Fruit fly (Drosophila melanogaster) whole organism, adult: ENCODE measurements around the gene CG13738.

Experiments used
- CG11617 ChIP-seq: fragments of 200-800 bp; sonication (Bioruptor generic); optimal IDR thresholded peaks from 2 replicates; lab custom pipeline; 2017; ENCODE audit warnings: mild to moderate bottlenecking, missing biosample characterization, missing genetic modification reagents, missing genetic modification characterization
- CG12768 ChIP-seq: fragments of 200-800 bp; sonication (Bioruptor generic); optimal IDR thresholded peaks from 2 replicates; lab custom pipeline; 2017; ENCODE audit warnings: missing biosample characterization, missing genetic modification characterization, mild to moderate bottlenecking, moderate library complexity, missing genetic modification reagents
- CG14711 ChIP-seq: fragments of 200-800 bp; sonication (Bioruptor generic); optimal IDR thresholded peaks from 2 replicates; lab custom pipeline; 2018; ENCODE audit warnings: missing biosample characterization, mild to moderate bottlenecking, missing genetic modification characterization, moderate library complexity
- CG1620 ChIP-seq: fragments of 200-800 bp; sonication (Bioruptor generic); optimal IDR thresholded peaks from 2 replicates; lab custom pipeline; 2016; ENCODE audit warnings: missing biosample characterization, missing genetic modification characterization
- CG33017 ChIP-seq: fragments of 200-800 bp; sonication (Bioruptor generic); optimal IDR thresholded peaks from 2 replicates; lab custom pipeline; 2018; ENCODE audit warnings: missing biosample characterization, mild to moderate bottlenecking, missing genetic modification characterization, moderate library complexity
- CG5204 ChIP-seq: fragments of 200-800 bp; sonication (Bioruptor generic); optimal IDR thresholded peaks from 2 replicates; lab custom pipeline; 2016; ENCODE audit warnings: missing biosample characterization, missing genetic modification characterization
- CG7045 ChIP-seq: fragments of 200-800 bp; sonication (Bioruptor generic); optimal IDR thresholded peaks from 2 replicates; lab custom pipeline; 2017; ENCODE audit warnings: missing biosample characterization, mild to moderate bottlenecking, missing genetic modification characterization
- CG7101 ChIP-seq: fragments of 200-800 bp; sonication (Bioruptor generic); optimal IDR thresholded peaks from 2 replicates; lab custom pipeline; 2018; ENCODE audit warnings: missing biosample characterization, mild to moderate bottlenecking, missing genetic modification characterization, moderate library complexity
- Clk ChIP-seq: fragments of 200-800 bp; sonication (Bioruptor generic); optimal IDR thresholded peaks from 2 replicates; lab custom pipeline; 2017; ENCODE audit warnings: missing biosample characterization, missing genetic modification characterization
- Crg-1 ChIP-seq: fragments of 200-800 bp; sonication (Bioruptor generic); optimal IDR thresholded peaks from 2 replicates; lab custom pipeline; 2016; ENCODE audit warnings: missing biosample characterization, missing genetic modification characterization
- Hr96 ChIP-seq: fragments of 200-800 bp; sonication (Bioruptor generic); optimal IDR thresholded peaks from 2 replicates; lab custom pipeline; 2016; ENCODE audit warnings: missing biosample characterization, missing genetic modification characterization
- Mnt ChIP-seq: fragments of 200-800 bp; sonication (Bioruptor generic); optimal IDR thresholded peaks from 2 replicates; lab custom pipeline; 2016; ENCODE audit warnings: missing biosample characterization, mild to moderate bottlenecking, missing genetic modification characterization
- bab1 ChIP-seq: fragments of 200-800 bp; sonication (Bioruptor generic); optimal IDR thresholded peaks from 3 replicates; lab custom pipeline; 2019; ENCODE audit warnings: missing biosample characterization, mild to moderate bottlenecking, missing genetic modification characterization, moderate library complexity
- cic ChIP-seq: fragments of 200-800 bp; sonication (Bioruptor generic); optimal IDR thresholded peaks from 2 replicates; lab custom pipeline; 2017; ENCODE audit warnings: missing biosample characterization, mild to moderate bottlenecking, missing genetic modification characterization, moderate library complexity
- cnc ChIP-seq, 2 experiments: fragments of >200 bp; optimal IDR thresholded peaks; 2 replicates each; lab custom pipeline; 2017
- kay ChIP-seq: fragments of 200-800 bp; sonication (Bioruptor generic); peaks from one replicate; lab custom pipeline; 2016; ENCODE audit warnings: missing biosample characterization, missing genetic modification characterization, borderline replicate concordance
- pad ChIP-seq: fragments of 200-800 bp; sonication (Bioruptor generic); optimal IDR thresholded peaks from 3 replicates; lab custom pipeline; 2017; ENCODE audit warnings: missing biosample characterization, missing genetic modification characterization, mild to moderate bottlenecking, moderate library complexity, missing genetic modification reagents
- tj ChIP-seq: fragments of 200-800 bp; sonication (Bioruptor generic); optimal IDR thresholded peaks from 3 replicates; lab custom pipeline; 2017; ENCODE audit warnings: missing biosample characterization, mild to moderate bottlenecking, missing genetic modification characterization, moderate library complexity
- toe ChIP-seq: fragments of 200-800 bp; sonication (Bioruptor generic); optimal IDR thresholded peaks from 2 replicates; lab custom pipeline; 2016; ENCODE audit warnings: missing biosample characterization, missing genetic modification characterization

Gene CG13738

DNA sequence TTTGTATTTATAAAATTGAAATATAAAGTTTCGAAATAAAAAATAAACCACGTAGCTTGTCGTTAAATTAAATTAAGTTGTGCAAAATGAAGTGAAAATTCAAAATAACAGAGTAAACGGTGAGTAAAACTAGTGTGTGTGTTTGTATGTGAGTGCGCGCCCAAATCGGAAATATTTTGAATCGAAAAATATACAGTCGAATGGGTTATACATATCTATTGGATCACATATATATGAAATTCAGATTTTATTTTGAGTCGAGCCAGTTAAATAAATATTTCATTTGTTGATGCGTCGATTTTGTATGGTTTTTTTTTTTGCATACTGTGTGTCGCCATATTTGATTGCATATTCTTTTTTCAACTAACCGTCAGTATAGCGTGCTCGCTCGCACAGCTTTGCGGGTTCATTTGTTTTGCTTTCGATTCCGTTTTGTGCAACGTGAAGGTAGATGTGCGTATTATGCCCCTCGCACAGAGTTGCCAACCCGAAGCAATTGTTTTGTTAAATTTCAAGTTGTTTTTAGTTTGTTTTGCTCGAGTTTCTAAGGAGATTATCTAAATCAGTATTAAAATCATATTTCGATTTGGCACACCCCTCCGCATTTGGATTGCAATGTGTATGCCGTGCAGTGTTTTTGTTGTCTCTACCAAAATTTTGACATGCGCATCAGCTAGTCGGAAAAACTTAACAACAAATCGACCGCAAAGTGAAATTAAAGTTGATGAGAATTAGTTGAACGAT lies 30.2 kb upstream of the CG13738 start:
- TF ChIP-seq CG1620 (GFP tag; lab: Kevin White, UChicago), result no peak
- peak; percentile 23 for TF ChIP-seq Mnt
- peak; percentile 23 for TF ChIP-seq CG5204 (GFP tag; lab: Kevin White, UChicago)
- peak; percentile 57 for TF ChIP-seq CG11617 (GFP tag; lab: Kevin White, UChicago)
- no peak for TF ChIP-seq CG12768 (GFP tag; lab: Kevin White, UChicago)
- peak; percentile 93 for TF ChIP-seq CG14711 (tag; lab: Kevin White, UChicago)
- TF ChIP-seq kay (GFP tag; lab: Kevin White, UChicago), result peak; percentile 91
- no peak for TF ChIP-seq toe

DNA sequence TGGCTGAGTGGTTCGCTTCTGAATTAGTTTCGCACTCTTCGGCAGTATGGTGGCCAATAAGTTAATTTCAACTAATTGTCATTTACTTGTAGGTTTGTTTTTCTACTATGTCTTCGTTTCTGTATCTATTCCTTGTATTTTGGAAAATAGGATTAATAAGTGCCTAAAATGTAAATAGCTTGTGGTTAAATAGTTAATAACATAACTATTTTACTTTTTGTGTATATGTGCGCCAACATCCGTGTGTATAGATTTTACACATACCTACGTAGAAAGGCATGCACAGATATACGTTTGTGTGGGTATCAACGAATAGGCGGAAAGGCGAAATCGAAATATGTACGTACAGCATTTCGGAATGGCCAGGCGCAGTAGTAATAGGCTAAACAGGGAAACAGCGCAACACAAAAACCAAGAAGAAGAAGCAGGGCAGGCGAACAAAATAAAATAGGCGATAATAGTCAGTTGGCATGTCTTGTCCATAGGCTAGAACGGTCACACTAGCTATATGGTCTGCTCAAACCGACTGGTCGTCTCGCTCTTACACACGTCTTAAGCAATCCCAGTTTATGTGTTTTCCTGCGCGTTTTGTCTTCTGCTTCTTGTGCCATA lies 29.4 kb upstream of the CG13738 start:
- no peak for TF ChIP-seq CG1620 (GFP tag; lab: Kevin White, UChicago)
- peak; percentile 42 for TF ChIP-seq CG7101 (tag; lab: Kevin White, UChicago)
- TF ChIP-seq Mnt, result peak; percentile 80
- peak; percentile 60 for TF ChIP-seq tj (GFP tag; lab: Kevin White, UChicago)
- peak; percentile 28 for TF ChIP-seq bab1 (GFP tag; lab: Kevin White, UChicago)
- peak; percentile 63 for TF ChIP-seq pad (GFP tag; lab: Kevin White, UChicago)
- TF ChIP-seq CG33017 (tag; lab: Kevin White, UChicago), result no peak
- TF ChIP-seq CG14711 (tag; lab: Kevin White, UChicago), result peak; percentile 21
- TF ChIP-seq Clk, result no peak
- peak; percentile 79 for TF ChIP-seq cic
- TF ChIP-seq CG12768 (GFP tag; lab: Kevin White, UChicago), result no peak
- no peak for TF ChIP-seq toe

DNA sequence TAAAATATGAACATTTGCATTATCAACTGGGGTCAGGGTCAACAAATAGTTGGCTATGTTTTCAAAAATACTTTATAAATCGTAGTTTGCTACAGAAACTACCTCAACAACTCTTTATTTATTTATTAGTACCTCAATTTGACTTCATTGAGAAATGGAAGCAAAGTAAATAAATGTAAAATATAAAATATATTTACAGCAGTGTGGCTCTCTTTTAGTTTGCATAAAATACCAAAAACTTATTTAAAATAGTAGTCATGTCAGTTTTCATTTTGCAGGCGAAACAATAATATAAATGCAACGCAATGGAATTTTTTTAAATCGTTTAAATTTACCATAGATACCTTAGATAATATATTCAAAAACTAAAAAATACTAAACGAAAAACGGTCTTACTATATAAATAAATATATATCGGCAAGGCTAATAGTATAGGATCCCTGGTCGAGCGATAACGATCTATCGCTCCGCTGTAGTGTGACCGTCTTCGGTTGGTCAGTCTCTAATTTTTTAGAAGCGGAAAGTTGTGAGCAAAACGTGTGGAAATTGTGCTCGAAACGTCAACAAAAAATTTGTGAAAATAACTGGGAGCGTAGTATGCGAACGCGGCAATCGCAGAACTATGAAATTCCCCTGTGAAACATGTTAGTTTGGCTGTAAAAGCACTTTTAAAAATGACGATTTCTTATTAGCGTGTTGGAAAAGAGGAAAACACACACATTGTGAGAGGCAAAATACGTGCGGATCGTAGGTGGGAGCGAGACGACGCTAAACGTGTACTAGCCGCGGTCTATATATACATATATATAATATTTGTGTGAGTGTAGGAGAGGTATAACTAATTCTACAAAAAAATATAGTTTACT lies 28.6 kb upstream of the CG13738 start, which contains the start of the genes Nprl3 and upSET:
Nprl3 (minus strand) TSS at position 223 of the 866 bp plus-strand sequence.
upSET (plus strand) TSS at position 470 of the 866 bp plus-strand sequence.
- peak; percentile 13 for TF ChIP-seq CG12768 (GFP tag; lab: Kevin White, UChicago)
- TF ChIP-seq CG14711 (tag; lab: Kevin White, UChicago), result peak; percentile 33
- TF ChIP-seq CG1620 (GFP tag; lab: Kevin White, UChicago), result peak; percentile 30
- TF ChIP-seq cnc (optimal IDR thresholded peaks at IDR 0.05; lab: Kevin White, UChicago), result no peak
- no peak for TF ChIP-seq CG33017 (tag; lab: Kevin White, UChicago)
- TF ChIP-seq Mnt, result peak; percentile 60
- peak; percentile 16 for TF ChIP-seq CG7101 (tag; lab: Kevin White, UChicago)
- TF ChIP-seq pad (GFP tag; lab: Kevin White, UChicago), result no peak
- TF ChIP-seq Hr96 (GFP tag; lab: Kevin White, UChicago), result peak; percentile 49
- peak; percentile 7 for TF ChIP-seq bab1 (GFP tag; lab: Kevin White, UChicago)
- peak; percentile 36 for TF ChIP-seq CG11617 (GFP tag; lab: Kevin White, UChicago)

dm6 chr3L:13999204-13999603 lies 25.9 kb upstream of the CG13738 start, which contains the start of gene CG17359:
Gene CG17359, minus strand, starts transcription at chr3L:13999251.
- TF ChIP-seq CG7045 (GFP tag; lab: Kevin White, UChicago) (no peak), CG12768 (GFP tag; lab: Kevin White, UChicago) (no peak)

DNA sequence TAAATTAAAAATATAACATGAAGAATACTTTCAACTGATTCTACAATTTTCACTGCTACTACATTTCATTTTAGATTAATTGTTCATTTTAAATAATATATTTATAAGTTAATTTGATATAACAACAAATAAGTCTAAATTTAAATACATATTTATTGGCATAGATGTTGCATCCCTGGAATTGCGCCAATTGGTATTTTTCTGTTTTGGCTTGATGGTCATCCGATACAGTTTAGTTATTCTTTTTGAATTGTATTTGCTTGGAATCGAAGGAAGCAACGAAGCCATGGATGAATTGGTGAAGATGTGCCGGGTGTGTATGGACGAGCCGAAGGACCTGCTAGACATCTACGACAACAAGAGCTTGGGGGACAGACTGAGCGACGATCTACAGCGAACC lies 23.7 kb upstream of the CG13738 start, which contains the start of gene CG17361:
CG17361 (plus strand) TSS at position 200 of the 400 bp plus-strand sequence.
- no peak for TF ChIP-seq cic
- TF ChIP-seq CG14711 (tag; lab: Kevin White, UChicago), result peak; percentile 37
- no peak for TF ChIP-seq pad (GFP tag; lab: Kevin White, UChicago)
- TF ChIP-seq Hr96 (GFP tag; lab: Kevin White, UChicago), result no peak
- TF ChIP-seq Clk, result no peak
- no peak for TF ChIP-seq Crg-1 (GFP tag; lab: Kevin White, UChicago)
- no peak for TF ChIP-seq CG7045 (GFP tag; lab: Kevin White, UChicago)
- no peak for TF ChIP-seq Mnt
- TF ChIP-seq CG7101 (tag; lab: Kevin White, UChicago), result peak; percentile 15
- TF ChIP-seq CG1620 (GFP tag; lab: Kevin White, UChicago), result no peak

dm6 chr3L:13996437-13996836 lies 23.2 kb upstream of the CG13738 start:
- TF ChIP-seq CG14711 (tag; lab: Kevin White, UChicago) (no peak), pad (GFP tag; lab: Kevin White, UChicago) (no peak), CG1620 (GFP tag; lab: Kevin White, UChicago) (no peak), tj (GFP tag; lab: Kevin White, UChicago) (no peak)
